Worm (Caenorhabditis elegans) whole organism, dauer: ENCODE results near the gene ceh-31.
A peak's percentile ranks its signal among the peaks of the same experiment; 100 is the strongest.

Source experiments
- unc-62 ChIP-seq: sonication (generic microtip); optimal IDR thresholded peaks from 2 replicates; lab custom pipeline; 2017; ENCODE audit warnings: missing biosample characterization, missing genetic modification reagents, missing genetic modification characterization

The ceh-31 gene

DNA sequence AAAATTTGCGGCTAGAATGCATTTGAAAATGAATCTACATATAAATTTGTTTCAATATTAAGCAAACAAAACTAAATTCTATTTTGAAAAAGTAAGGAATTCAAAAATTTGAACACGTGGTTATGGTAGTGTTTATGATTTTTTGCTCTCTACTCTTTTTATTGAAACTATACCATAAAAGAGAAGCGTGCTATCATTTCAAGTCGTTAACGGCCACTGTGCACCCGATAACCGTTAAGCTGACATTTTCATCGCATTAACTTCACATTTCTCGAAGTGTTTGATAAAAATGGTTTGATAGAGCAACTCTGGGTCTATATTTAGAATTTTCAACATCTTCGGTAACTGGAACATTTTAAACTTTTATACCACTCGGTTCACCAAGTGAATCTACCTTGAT is 15.4 kb downstream of the ceh-31 start, which contains the start of gene twk-26:
TSS of gene twk-26 (minus strand) at position 23 of the 400 bp plus-strand sequence.
- TF ChIP-seq unc-62 (GFP tag; lab: Kevin White, UChicago): no peak

DNA sequence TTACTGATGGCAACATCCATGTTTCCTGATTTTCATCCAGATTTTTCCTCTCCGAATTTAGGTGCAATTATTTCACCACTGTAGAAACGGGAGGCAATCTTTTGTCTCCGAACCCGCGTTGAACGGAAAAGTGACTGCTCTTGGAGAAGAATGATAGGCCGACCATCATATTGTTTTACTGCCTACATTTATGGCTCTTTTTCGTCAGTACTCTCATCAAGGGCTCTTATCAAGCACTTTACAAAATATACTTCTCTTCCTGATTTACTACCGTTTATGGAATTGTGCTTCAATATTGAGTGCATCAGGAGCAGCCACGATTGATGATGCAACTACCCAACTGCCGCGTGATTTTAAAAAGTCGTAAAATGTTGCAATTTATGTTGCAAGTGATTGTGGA is 15.8 kb downstream of the ceh-31 start:
- TF ChIP-seq unc-62 (GFP tag; lab: Kevin White, UChicago): no peak

DNA sequence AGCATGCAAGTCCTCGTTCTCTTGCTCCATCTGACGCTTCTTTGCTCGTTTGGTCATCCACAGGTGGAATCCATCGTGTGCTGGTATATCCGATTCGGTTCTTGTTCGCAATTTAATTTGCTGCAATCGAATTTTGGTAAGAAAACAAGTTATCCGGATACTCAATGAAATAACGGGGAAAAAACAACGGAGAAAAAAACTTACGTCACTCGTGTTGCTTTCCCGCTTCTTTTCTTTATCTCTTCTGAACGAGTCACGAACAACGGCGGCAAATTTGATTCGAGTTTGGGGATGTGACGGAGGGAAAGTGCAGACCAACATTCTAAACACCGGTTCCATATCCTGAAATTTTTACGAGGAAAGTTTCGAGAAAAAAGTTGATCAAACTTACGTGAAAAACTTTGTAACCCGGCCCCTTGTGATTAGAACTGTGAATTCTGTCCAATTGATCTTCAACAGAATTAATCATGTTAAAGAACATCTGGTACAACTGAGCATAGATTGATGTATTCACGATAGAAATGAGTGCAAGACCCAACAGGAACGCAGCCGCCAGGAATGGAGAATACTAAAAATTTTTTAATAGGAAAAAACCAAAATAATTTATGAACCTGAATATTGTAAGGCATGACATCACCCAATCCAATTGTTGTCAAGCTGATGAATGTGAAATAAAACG is 18.8 kb downstream of the ceh-31 start:
- TF ChIP-seq unc-62 (GFP tag; lab: Kevin White, UChicago): no peak

DNA sequence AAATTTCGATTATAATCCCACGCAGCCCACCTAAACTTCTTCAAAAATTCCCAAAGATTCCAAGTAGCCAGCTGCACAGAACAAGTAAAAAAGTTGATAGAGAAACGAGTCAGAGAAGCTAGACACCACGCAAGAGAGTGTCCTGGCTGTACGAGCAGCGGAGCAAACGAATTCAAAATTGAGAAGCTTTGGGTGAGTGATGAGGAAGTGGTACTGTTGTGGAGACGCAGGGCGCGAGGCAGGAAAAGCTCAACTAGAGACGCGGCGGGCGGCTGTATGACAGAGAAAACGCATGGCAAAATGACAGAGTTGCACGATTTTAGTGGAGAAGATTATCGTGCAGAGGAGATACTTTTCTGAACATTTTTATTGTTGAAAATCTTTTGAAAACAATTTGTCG is 21.0 kb downstream of the ceh-31 start:
- TF ChIP-seq unc-62 (GFP tag; lab: Kevin White, UChicago): no peak

DNA sequence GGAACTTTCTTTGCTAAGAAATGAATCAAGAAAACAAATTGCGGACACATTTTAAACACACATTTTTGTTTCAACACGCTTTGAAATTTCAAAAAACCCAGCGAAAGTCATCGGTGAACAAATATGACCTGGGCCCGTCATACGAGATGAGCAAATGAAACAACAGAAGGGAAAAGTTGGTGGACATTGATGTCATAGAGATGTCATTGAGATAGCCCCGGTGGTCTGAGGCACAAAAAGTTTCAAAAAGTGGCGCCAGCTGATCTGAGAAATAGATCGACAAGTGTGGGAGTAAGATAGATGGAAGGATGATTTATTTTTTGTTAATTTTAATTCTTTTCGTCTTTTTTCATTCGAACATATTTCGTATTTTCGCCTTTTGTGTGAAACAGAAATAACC is 21.5 kb downstream of the ceh-31 start:
- TF ChIP-seq unc-62 (GFP tag; lab: Kevin White, UChicago): no peak

DNA sequence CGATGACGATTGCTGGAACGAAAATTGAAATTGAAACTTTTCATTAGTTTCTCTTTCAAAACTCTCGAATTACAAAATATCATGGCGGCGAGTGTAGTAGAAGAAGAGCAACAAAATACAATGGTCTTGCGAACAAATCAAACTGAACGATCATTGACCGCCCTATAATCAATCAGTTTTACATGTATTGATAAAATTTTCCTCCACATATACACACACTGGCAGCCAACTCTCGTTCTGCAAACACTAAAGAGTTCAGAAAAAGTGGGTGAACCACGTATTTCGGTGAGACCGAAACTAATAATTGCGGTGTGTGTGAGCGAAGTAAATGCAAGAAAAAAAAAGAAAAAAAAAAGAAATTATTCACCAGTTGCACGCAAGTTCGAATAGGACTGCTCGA is 23.0 kb downstream of the ceh-31 start:
- TF ChIP-seq unc-62 (GFP tag; lab: Kevin White, UChicago): no peak

DNA sequence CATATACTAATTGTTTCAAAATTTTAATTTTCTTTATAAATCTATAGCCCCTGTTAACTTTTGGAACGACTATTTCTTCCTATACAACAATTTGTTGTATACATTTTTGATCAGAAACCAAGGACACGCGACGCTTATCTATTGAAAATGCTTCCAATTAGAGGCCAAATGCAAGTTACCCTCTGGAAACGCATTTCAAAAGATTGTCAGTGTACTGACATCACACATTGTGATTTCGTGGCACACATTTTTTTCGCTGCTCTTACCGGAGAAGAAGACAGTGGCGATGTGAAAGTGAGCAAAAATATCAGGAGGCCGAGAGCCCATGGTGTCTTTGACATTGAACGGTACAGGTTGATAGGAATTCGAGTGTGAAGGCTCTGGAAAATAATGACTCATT is 24.8 kb downstream of the ceh-31 start, which contains the start of gene cnnm-3:
TSS of gene cnnm-3 (minus strand) at position 382 of the 400 bp plus-strand sequence.
- no peak for TF ChIP-seq unc-62 (GFP tag; lab: Kevin White, UChicago)

DNA sequence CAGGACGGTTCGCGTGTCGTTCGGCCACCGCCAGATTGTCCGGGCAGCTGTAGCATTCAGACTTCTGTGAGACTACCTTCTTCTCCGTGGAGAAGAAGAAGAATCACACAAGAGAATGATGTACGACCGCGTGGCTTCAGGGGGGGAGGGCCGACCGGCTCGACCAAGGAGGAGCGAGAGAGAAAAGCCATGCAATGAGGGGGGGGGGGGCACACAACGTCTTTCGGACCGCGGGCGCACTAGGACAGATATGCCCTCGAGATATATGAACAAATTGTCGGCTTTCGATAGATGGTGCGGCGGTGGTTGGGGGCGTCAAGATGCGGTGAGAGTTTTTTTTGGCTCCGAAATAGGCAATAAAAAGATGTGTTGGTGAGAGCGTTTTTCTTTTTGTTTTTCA is 29.6 kb downstream of the ceh-31 start:
- no peak for TF ChIP-seq unc-62 (GFP tag; lab: Kevin White, UChicago)

DNA sequence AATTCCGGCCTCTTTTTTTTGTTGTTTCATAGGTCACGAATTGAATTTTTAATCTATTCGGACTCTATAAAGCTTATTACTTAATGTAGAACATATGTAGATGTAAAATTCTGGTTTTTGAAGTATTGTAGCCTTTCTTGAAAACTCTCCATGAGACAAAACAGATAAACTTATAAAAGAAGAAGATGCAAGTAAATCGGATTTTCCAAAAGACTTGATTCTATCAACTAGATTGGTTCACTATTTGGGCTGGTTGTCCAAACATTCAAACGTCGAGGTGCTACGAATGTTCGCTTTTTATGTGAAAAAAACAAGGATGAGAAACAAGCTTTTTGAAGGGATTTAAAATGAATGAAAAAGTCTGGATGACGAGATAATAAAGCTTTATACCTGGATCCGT is 30.2 kb downstream of the ceh-31 start:
- no peak for TF ChIP-seq unc-62 (GFP tag; lab: Kevin White, UChicago)

DNA sequence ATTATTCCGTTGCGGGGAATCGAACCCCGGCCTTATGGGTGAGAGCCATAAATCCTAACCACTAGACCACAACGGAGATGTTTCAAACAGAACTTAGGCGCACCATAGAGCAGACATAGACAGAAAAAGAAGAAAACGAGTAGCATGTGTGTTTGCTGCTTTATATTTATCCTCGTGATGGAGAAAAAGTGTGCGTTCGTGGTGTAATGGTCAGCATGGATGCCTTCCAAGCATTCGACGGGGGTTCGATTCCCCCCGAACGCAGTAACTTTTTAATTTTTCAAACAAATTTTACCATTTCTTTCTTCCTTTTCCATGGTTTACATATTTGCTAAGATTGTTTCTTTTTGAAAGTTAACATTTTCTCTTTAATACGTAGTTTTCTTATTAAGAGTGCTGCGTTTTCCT is 34.2 kb downstream of the ceh-31 start:
- peak; percentile 7 for TF ChIP-seq unc-62 (GFP tag; lab: Kevin White, UChicago)

DNA sequence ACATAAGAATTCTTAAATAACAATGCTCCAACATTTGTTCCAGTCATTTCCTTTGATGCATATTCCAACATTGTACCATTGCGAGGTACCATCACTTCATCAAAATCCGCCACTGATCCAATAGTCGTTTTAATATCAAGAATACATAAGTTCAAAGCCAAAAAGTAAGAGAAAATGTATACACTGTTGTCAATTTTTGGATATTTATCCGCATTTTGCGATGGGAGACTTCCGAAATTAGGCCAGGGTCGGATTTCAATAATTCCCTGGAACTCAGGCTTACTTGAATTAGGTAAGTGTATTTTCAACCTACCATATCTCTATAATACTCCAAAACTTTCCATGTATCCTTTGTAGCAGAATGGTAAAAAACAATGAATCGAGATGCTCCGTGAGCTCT is 36.0 kb downstream of the ceh-31 start, which contains the start of gene M02F4.2:
TSS of gene M02F4.2 (minus strand) at position 101 of the 400 bp plus-strand sequence.
- no peak for TF ChIP-seq unc-62 (GFP tag; lab: Kevin White, UChicago)

DNA sequence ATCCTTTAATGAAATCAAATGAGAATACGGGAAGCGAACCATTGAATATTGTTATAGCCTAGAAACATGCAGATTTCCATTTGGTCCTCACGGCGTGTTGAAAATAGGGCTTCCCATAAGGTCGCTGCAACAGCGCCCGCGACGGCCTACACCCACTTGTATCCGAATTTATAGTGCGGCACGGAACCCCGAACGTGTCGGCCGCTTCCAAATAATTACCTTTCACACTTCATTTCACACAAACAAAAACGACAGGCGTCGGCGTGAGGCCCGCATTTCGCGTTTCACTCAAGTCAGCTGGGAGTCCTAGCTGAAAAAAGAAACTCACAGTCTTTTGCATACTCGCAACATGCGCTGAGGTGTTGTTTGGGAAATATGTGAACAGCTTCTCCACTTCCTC is 36.7 kb downstream of the ceh-31 start:
- no peak for TF ChIP-seq unc-62 (GFP tag; lab: Kevin White, UChicago)

DNA sequence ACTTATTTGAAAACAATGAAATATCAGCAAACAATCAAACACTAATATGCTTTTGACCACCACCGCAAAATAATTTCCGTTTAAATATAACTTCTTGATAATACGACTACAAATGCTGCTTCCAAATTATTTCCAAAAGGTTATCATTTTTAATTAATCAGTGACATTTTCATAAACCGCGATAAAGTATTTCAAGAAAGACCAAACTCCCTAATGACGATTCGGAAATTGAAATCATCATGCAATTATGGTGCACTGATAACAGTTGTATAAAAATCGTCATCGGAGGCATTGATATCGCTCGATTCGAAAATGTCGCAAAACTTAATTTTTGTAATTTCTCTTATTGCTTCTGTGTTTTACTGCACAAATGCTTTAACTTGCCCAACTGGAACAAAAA is 38.7 kb downstream of the ceh-31 start, which contains the start of gene clec-265:
TSS of gene clec-265 (plus strand) at position 300 of the 400 bp plus-strand sequence.
- TF ChIP-seq unc-62 (GFP tag; lab: Kevin White, UChicago): no peak

DNA sequence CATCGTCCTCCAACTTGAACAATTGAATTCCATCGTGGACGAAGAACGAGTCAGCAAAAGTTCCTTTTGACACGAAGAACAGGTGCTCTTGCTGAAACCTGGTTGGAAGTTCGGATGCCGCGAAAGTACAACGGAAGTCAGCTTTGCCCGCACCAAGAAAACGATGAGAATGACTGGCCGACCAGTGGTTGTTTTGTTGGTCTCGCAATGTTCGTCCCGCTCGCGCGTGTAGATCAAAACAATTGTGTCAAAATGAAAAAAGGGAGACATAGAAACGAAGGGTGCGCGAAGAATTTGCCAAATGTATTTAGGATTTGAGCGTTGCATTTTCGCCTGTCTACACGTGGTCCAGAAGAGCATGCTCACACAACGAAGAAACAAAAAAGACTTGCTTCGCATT is 41.2 kb downstream of the ceh-31 start, which contains the start of gene M02F4.1:
TSS of gene M02F4.1 (minus strand) at position 101 of the 400 bp plus-strand sequence.
- no peak for TF ChIP-seq unc-62 (GFP tag; lab: Kevin White, UChicago)

DNA sequence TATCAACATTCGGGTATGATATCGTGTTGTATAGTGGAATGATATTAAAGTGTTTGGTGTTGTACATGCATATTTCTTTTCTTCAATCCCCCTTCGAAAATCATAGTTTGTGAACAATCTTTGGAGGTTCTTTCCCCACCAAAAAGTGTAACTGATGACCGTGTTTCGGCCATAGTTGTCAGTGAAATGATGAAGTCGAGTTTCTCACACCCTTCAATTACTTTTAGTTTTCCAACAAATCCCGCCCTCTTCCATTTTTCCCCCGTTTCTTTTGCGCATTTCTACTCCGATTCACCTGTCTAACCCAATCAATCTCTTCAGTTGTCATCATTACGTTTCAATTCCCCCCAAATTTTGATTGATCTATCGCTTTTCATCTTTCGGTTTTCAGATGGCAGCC is 45.1 kb downstream of the ceh-31 start:
- TF ChIP-seq unc-62 (GFP tag; lab: Kevin White, UChicago): no peak

DNA sequence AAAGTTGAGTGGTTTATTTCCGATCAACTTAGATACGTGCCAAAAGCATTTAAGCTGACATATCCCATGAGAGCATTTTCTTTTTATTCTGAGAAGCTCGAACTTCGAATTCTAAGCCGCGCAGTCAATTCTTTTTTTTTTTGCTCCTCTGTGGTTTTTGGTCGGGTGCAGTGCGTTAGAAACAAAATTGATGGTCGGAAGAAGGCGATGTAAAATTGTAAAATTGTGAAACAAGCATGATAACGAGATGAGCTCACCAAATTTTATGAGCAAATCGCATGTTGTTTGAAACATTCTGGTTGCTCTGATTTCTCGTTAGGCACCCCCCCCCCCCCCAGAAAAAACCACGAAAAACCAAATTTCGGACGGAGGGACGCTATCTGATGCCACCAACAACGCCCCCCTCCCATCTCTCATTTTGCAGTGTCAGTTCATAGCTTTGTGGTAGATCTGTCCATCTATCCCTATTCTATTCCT is 45.5 kb downstream of the ceh-31 start, which contains the start of gene aqp-7:
TSS of gene aqp-7 (plus strand) at position 427 of the 477 bp plus-strand sequence.
- TF ChIP-seq unc-62 (GFP tag; lab: Kevin White, UChicago): no peak
